Worm (Caenorhabditis elegans) whole organism, dauer: ENCODE data around the gene srsx-10.

Experiments used
- unc-62 ChIP-seq: sonication (generic microtip); optimal IDR thresholded peaks from 2 replicates; lab custom pipeline; 2017; ENCODE audit warnings: missing biosample characterization, missing genetic modification reagents, missing genetic modification characterization

Gene srsx-10

DNA sequence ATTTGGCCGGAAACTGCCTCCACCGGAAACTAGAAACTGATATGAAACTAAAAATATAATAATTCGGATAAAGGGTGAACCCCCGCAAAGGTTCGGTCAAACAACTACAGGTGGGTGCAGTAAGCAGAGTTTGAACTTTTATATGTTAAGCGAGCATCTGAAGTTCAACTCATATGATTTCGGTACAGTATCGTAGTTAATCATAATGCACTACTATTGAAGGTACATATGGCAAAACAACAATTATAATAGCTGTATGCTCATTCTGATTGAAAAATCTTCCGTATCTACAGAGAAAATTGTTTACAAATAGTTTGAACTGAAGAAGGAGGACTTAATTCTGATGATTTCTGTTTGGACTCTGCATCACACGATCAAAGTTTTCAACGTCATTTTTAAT lies 41.3 kb downstream of the srsx-10 start:
- no peak for TF ChIP-seq unc-62

ce11 chrV:4932814-4933213 lies 41.8 kb downstream of the srsx-10 start, which contains the start of gene C02E7.10:
Gene C02E7.10 (minus strand): TSS chrV:4933045.
- TF ChIP-seq unc-62 = no peak

ce11 chrV:4929842-4930241 lies 44.7 kb downstream of the srsx-10 start, which contains the start of gene str-205:
Gene str-205 (minus strand): TSS chrV:4929942.
- TF ChIP-seq unc-62 = no peak

- TF ChIP-seq unc-62 = no peak
Observed at ce11 chrV:4926371-4926770, 48.2 kb downstream of the srsx-10 start, which contains the start of gene srh-21. Gene srh-21 (plus strand): TSS chrV:4926671.

DNA sequence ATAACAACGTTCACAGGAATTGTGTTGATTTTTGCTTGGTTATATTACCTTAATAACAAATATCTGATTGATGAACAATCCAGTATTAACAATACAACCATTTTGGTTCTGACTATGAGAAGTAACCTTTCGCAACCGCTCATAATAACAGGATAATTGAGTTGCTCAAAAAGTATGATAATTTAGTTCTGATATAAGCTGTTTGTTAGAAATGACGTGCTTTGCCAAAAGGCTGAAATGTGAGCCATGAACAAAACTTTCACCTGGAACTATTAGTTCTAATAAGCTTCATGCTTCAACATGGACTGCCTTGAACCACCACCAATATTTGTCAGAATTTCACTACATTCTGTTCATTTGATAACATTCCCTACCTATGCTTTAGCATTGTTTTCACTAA lies 50.0 kb downstream of the srsx-10 start, which contains the start of gene srh-20:
TSS of gene srh-20 (plus strand) at position 301 of the 400 bp plus-strand sequence.
- no peak for TF ChIP-seq unc-62
